Fruit fly (Drosophila melanogaster): ENCODE measurements around the gene SH3PX1.

SH3PX1 gene

DNA sequence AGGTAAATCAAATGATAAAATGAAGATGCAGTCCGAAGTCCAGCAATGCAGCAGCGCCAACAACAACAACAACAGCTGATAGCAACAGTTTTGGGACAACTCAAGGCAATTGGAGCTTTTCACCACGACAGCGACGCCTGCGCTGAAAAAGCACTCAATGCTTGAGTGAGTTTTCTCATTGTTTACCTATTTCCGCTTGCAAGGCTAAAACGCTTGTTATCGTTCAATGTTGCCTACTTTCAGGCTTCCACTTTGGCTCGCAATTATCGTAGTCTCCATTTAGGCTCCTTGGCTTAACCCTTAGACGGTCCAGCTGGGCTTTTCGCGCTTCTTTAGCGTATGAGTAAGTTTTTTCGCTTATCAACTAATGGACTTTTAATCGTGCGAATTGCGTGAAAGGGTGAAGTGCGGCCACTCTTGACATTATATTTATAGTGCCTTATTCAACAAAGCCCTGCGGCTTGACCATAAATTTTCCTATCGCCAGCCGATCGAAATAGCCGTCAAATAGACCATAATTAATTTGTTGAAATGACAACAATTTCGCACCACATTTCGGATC is 48.5 kb upstream of the SH3PX1 start (continued):
- TF ChIP-seq Bgb (GFP tag; IDR thresholded peaks at IDR 0.05; ENCODE audit: partially characterized antibody) (peak; percentile 56; the same call in 1 of the 2 replicates), CG32532 (GFP tag; IDR thresholded peaks at IDR 0.05) (0 out of 2 replicates have a peak, but pooled peaks have one; percentile 21), sug (tag; optimal IDR thresholded peaks at IDR 0.05) (peak; percentile 30), dm (GFP tag; optimal IDR thresholded peaks at IDR 0.05) (no peak), dmrt99B (tag; optimal IDR thresholded peaks at IDR 0.05) (no peak), lab (GFP tag; optimal IDR thresholded peaks at IDR 0.05) (peak; percentile 80), CG31388 (GFP tag; optimal IDR thresholded peaks at IDR 0.05) (no peak), Gsc (GFP tag; IDR thresholded peaks at IDR 0.05) (no peak), CG2199 (GFP tag; IDR thresholded peaks at IDR 0.05) (no peak), CG7987 (GFP tag; optimal IDR thresholded peaks at IDR 0.05) (peak; percentile 46), Bteb2 (GFP tag; optimal IDR thresholded peaks at IDR 0.05) (no peak), CG30403 (GFP tag; optimal IDR thresholded peaks at IDR 0.05) (no peak), hbn (GFP tag; IDR thresholded peaks at IDR 0.05; ENCODE audit: partially characterized antibody) (no peak), CG14667 (GFP tag; IDR thresholded peaks at IDR 0.05) (no peak), Chrac-16 (GFP tag; optimal IDR thresholded peaks at IDR 0.05) (no peak), Atf6 (GFP tag; IDR thresholded peaks at IDR 0.05) (peak; percentile 35; the same call in 1 of the 2 replicates), CG11723 (GFP tag; optimal IDR thresholded peaks at IDR 0.05) (no peak), ap (GFP tag; IDR thresholded peaks at IDR 0.05) (no peak), CHES-1-like (GFP tag; optimal IDR thresholded peaks at IDR 0.05) (peak; percentile 18), wdn (GFP tag; IDR thresholded peaks at IDR 0.05) (no peak), HLH4C (GFP tag; IDR thresholded peaks at IDR 0.05; ENCODE audit: partially characterized antibody) (0 out of 3 replicates have a peak, but pooled peaks have one; percentile 25), peb (GFP tag; IDR thresholded peaks at IDR 0.05) (no peak), danr (GFP tag; IDR thresholded peaks at IDR 0.05) (no peak), CG4707 (GFP tag; optimal IDR thresholded peaks at IDR 0.05) (peak; percentile 27), BEAF-32 (GFP tag; optimal IDR thresholded peaks at IDR 0.05) (no peak), knrl (GFP tag; IDR thresholded peaks at IDR 0.05; ENCODE audit: partially characterized antibody) (0 out of 3 replicates have a peak, but pooled peaks have one; percentile 33), CG14441 (GFP tag; IDR thresholded peaks at IDR 0.05) (no peak), vvl (GFP tag; IDR thresholded peaks at IDR 0.05) (0 out of 2 replicates have a peak, but pooled peaks have one; percentile 41), CG7839 (tag; optimal IDR thresholded peaks at IDR 0.05) (no peak), kah (GFP tag; optimal IDR thresholded peaks at IDR 0.05) (peak; percentile 7), CG8290 (GFP tag; optimal IDR thresholded peaks at IDR 0.05) (no peak), CG8290 (tag; optimal IDR thresholded peaks at IDR 0.05) (peak; percentile 46 to 68), Lpt (GFP tag; optimal IDR thresholded peaks at IDR 0.05) (no peak), Mrtf (GFP tag; IDR thresholded peaks at IDR 0.05) (no peak), trem (tag; optimal IDR thresholded peaks at IDR 0.05) (no peak), CG4424 (GFP tag; optimal IDR thresholded peaks at IDR 0.05) (no peak), CG13624 (GFP tag; optimal IDR thresholded peaks at IDR 0.05) (peak; percentile 40), CG9609 (GFP tag; optimal IDR thresholded peaks at IDR 0.05) (no peak), Rfx (GFP tag; IDR thresholded peaks at IDR 0.05) (peak; percentile 45), CrebB (tag; optimal IDR thresholded peaks at IDR 0.05) (peak; percentile 31), Pdp1 (GFP tag; optimal IDR thresholded peaks at IDR 0.05) (peak in 1 of 2 experiments; percentile 61), sr (GFP tag; IDR thresholded peaks at IDR 0.05) (no peak), gsb-n (tag; optimal IDR thresholded peaks at IDR 0.05) (no peak), so (GFP tag; IDR thresholded peaks at IDR 0.05) (peak; percentile 48; the same call in 1 of the 3 replicates), unpg (GFP tag; optimal IDR thresholded peaks at IDR 0.05) (peak; percentile 6), CG1602 (GFP tag; optimal IDR thresholded peaks at IDR 0.05) (no peak), Mes4 (GFP tag; optimal IDR thresholded peaks at IDR 0.05) (peak; percentile 26), onecut (GFP tag; IDR thresholded peaks at IDR 0.05) (peak; percentile 21; the same call in 1 of the 2 replicates), row (GFP tag; IDR thresholded peaks at IDR 0.05) (peak; percentile 43; the same call in 2 of the 3 replicates), MBD-R2 (GFP tag; IDR thresholded peaks at IDR 0.05) (no peak), ftz-f1 (GFP tag; optimal IDR thresholded peaks at IDR 0.05) (peak; percentile 96)

Measured in whole organism, embryonic.